Worm (Caenorhabditis elegans) whole organism, early embryonic: ENCODE data around the gene C33F10.12.
A peak's percentile ranks its signal among the peaks of the same experiment; 100 is the strongest.
"Not testable (repeated sequence)": the region's sequence is repeated elsewhere in the genome, so short reads cannot be mapped to it uniquely, and the experiment has no call there.

ENCODE experiments used
- B0310.2 ChIP-seq: sonication (generic microtip); optimal IDR thresholded peaks from 2 replicates; lab custom pipeline; 2016; ENCODE audit warnings: mild to moderate bottlenecking, missing genetic modification characterization, missing compliant biosample characterization
- F13C5.2 ChIP-seq: sonication (generic microtip); optimal IDR thresholded peaks from 2 replicates; lab custom pipeline; 2017; ENCODE audit warnings: mild to moderate bottlenecking, missing genetic modification characterization, inconsistent platforms, missing compliant biosample characterization
- aly-1 ChIP-seq: sonication (generic microtip); optimal IDR thresholded peaks from 2 replicates; lab custom pipeline; 2016; ENCODE audit warnings: missing genetic modification characterization, missing compliant biosample characterization
- ama-1 ChIP-seq: fragments of 150-350 bp; optimal IDR thresholded peaks from 2 replicates; lab custom pipeline; 2014
- ceh-13 ChIP-seq: fragments of 200-800 bp; sonication (Bioruptor generic); optimal IDR thresholded peaks from 2 replicates; lab custom pipeline; 2018; ENCODE audit warnings: mild to moderate bottlenecking, missing genetic modification characterization, missing compliant biosample characterization
- ceh-36 ChIP-seq: sonication (generic microtip); optimal IDR thresholded peaks from 2 replicates; lab custom pipeline; 2016; ENCODE audit warnings: missing genetic modification characterization, inconsistent platforms, missing compliant biosample characterization
- ets-7 ChIP-seq: sonication (generic microtip); optimal IDR thresholded peaks from 2 replicates; lab custom pipeline; 2016; ENCODE audit warnings: missing genotype, missing genetic modification characterization, missing compliant biosample characterization
- flt-1 ChIP-seq: fragments of 200-800 bp; sonication (Bioruptor generic); IDR thresholded peaks from 2 replicates; pipeline ENCODE4 v1.3.6; 2022; ENCODE audit warnings: missing genetic modification characterization, missing compliant biosample characterization
- hmbx-1 ChIP-seq: sonication (generic microtip); optimal IDR thresholded peaks from 2 replicates; lab custom pipeline; 2016; ENCODE audit warnings: mild to moderate bottlenecking, missing genetic modification characterization, missing compliant biosample characterization
- hmg-4 ChIP-seq: fragments of 200-800 bp; sonication (Bioruptor generic); optimal IDR thresholded peaks from 2 replicates; lab custom pipeline; 2018; ENCODE audit warnings: mild to moderate bottlenecking, missing genetic modification characterization, missing compliant biosample characterization
- hnd-1 ChIP-seq: sonication (generic microtip); optimal IDR thresholded peaks from 2 replicates; lab custom pipeline; 2016; ENCODE audit warnings: missing genetic modification characterization, missing compliant biosample characterization
- pes-1 ChIP-seq: fragments of 200-800 bp; sonication (Bioruptor generic); IDR thresholded peaks from 2 replicates; pipeline ENCODE4 v1.3.6; 2022; ENCODE audit warnings: missing genetic modification reagents, missing genetic modification characterization, missing compliant biosample characterization
- scrt-1 ChIP-seq: fragments of 200-800 bp; sonication (Bioruptor generic); IDR thresholded peaks from 2 replicates; pipeline ENCODE4 v1.3.6; 2022; ENCODE audit warnings: missing genetic modification characterization, missing compliant biosample characterization
- sea-1 ChIP-seq: fragments of 200-800 bp; sonication (Bioruptor generic); conservative IDR thresholded peaks from 2 replicates; pipeline ENCODE4 v1.3.6; 2022; ENCODE audit warnings: missing genetic modification characterization, missing compliant biosample characterization
- tbx-11 ChIP-seq: fragments of 200-800 bp; sonication (Bioruptor generic); IDR thresholded peaks from 2 replicates; pipeline ENCODE4 v1.3.6; 2022; ENCODE audit warnings: missing genetic modification characterization, missing compliant biosample characterization
- tbx-37 ChIP-seq: fragments of 200-800 bp; sonication (Bioruptor generic); conservative IDR thresholded peaks from 2 replicates; pipeline ENCODE4 v1.3.6; 2022; ENCODE audit warnings: missing genetic modification reagents, missing genetic modification characterization, missing compliant biosample characterization
- tra-4 ChIP-seq: sonication (generic microtip); optimal IDR thresholded peaks from 2 replicates; lab custom pipeline; 2017; ENCODE audit warnings: missing genetic modification characterization, missing compliant biosample characterization

Gene C33F10.12

ce11 chrII:4854761-4855160 is 17.2 kb upstream of the C33F10.12 start:
- TF ChIP-seq hnd-1 (tag; lab: Kevin White, UChicago), result no peak
- TF ChIP-seq ceh-13, result no peak
- TF ChIP-seq aly-1 (tag; lab: Kevin White, UChicago), result no peak
- TF ChIP-seq sea-1 (GFP tag; lab: Robert Waterston, UW), result no peak
- TF ChIP-seq scrt-1 (GFP tag; lab: Robert Waterston, UW), result no peak
- no peak for TF ChIP-seq tra-4 (tag; lab: Kevin White, UChicago)
- no peak for TF ChIP-seq tbx-11

- TF ChIP-seq pes-1 (GFP tag; lab: Robert Waterston, UW) (peak; percentile 48; the same call in 1 of the 2 replicates), ets-7 (tag; lab: Kevin White, UChicago) (no peak), ceh-36 (tag; lab: Kevin White, UChicago) (peak; percentile 30), tra-4 (tag; lab: Kevin White, UChicago) (no peak), ceh-13 (no peak), B0310.2 (tag; lab: Kevin White, UChicago) (no peak), hmg-4 (GFP tag; lab: Kevin White, UChicago) (no peak), hmbx-1 (tag; lab: Kevin White, UChicago) (peak; percentile 29), aly-1 (tag; lab: Kevin White, UChicago) (no peak), sea-1 (GFP tag; lab: Robert Waterston, UW) (no peak), tbx-11 (no peak), scrt-1 (GFP tag; lab: Robert Waterston, UW) (peak; percentile 59; the same call in 1 of the 2 replicates), F13C5.2 (peak; percentile 68), hnd-1 (tag; lab: Kevin White, UChicago) (peak; percentile 32), flt-1 (GFP tag; lab: Robert Waterston, UW) (peak; percentile 62; the same call in 1 of the 2 replicates), tbx-37 (0 out of 2 replicates have a peak, but pooled peaks have one; percentile 31), ama-1 (lab: Kevin White, UChicago) (no peak)
These were observed 14.1 kb upstream of the C33F10.12 start, which contains the start of gene dnj-9 for ce11 chrII:4851594-4852106. Gene dnj-9, plus strand, starts transcription at chrII:4852056.

- TF ChIP-seq pes-1 (GFP tag; lab: Robert Waterston, UW), result no peak
- no peak for TF ChIP-seq ets-7 (tag; lab: Kevin White, UChicago)
- TF ChIP-seq tbx-11, result no peak
These were observed 12.3 kb upstream of the C33F10.12 start, which contains the start of gene T23B7.3 for ce11 chrII:4849885-4850284. Gene T23B7.3, plus strand, starts transcription at chrII:4850185.

DNA sequence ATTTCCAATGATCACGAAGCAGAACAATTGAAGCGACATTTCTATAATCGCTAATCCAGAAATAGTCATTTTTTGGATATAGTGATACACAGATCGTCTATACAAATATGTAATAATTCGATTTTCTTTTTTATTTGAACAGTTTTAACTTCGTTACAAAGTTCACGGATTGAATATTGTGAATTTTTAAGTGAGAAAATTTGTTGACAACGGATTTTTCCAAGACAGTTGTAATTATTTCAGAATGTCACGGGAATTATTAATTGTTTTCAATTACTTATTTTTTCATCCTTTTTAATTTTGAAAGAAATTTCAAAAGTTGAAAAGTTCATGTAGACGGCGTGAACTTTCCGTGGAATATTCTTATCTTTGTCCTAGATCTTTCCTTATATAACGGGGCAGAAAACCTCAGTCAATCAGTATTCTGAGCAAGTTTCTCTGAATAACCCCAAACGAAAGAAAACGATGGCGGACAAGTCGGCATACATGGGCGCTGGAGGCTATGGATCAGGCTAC is 4.6 kb upstream of the C33F10.12 start, which contains the start of the genes T23B7.2 and nspd-4:
T23B7.2 (minus strand) TSS at position 101 of the 516 bp plus-strand sequence.
nspd-4 (plus strand) TSS at position 466 of the 516 bp plus-strand sequence.
- not testable (repeated sequence) for TF ChIP-seq hmbx-1 (tag; lab: Kevin White, UChicago); B0310.2 (tag; lab: Kevin White, UChicago); ama-1 (lab: Kevin White, UChicago)

DNA sequence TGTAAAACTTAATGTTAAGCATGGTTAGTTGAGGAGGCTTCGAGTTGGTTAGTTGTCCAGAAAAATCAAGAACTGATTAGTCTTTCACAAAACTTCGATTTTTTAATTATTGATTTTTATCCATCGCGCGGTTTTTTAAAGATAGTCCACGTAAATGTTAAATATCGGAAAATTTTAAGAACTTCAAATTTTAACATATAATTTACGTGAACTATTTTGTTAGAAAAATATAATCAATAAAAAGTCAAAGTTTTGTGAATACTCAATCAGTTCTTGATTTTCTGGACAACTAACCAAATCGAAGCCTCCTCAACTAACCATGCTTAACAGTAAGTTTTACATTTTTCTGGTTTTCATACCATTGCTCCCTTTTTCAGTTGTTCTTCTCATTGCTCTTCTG is 2.8 kb downstream of the C33F10.12 start, which contains the start of the genes C33F10.11 and C33F10.1:
C33F10.11 (minus strand) TSS at position 101 of the 400 bp plus-strand sequence.
C33F10.1 (plus strand) TSS at position 263 of the 400 bp plus-strand sequence.
- TF ChIP-seq pes-1 (GFP tag; lab: Robert Waterston, UW), result no peak
- TF ChIP-seq tbx-37, result no peak
- TF ChIP-seq F13C5.2, result no peak
- TF ChIP-seq scrt-1 (GFP tag; lab: Robert Waterston, UW), result no peak
- no peak for TF ChIP-seq B0310.2 (tag; lab: Kevin White, UChicago)

ce11 chrII:4827734-4828609 is 9.6 kb downstream of the C33F10.12 start, which contains the start of the genes fbxb-88 and tbck-1:
Gene fbxb-88, minus strand, starts transcription at chrII:4827884.
Gene tbck-1, plus strand, starts transcription at chrII:4828559.
- TF ChIP-seq ama-1 (lab: Kevin White, UChicago), result no peak
- peak; percentile 46 for TF ChIP-seq F13C5.2

ce11 chrII:4825133-4825532 is 12.4 kb downstream of the C33F10.12 start, which contains the start of the genes C33F10.8 and msp-40:
Gene C33F10.8, minus strand, starts transcription at chrII:4825233.
Gene msp-40, plus strand, starts transcription at chrII:4825414.
- not testable (repeated sequence) for TF ChIP-seq scrt-1 (GFP tag; lab: Robert Waterston, UW); tbx-11; aly-1 (tag; lab: Kevin White, UChicago)

- TF ChIP-seq aly-1 (tag; lab: Kevin White, UChicago) (no peak), tbx-37 (no peak), hnd-1 (tag; lab: Kevin White, UChicago) (no peak), scrt-1 (GFP tag; lab: Robert Waterston, UW) (no peak), tra-4 (tag; lab: Kevin White, UChicago) (no peak), hmbx-1 (tag; lab: Kevin White, UChicago) (no peak), tbx-11 (no peak)
These were observed 14.9 kb downstream of the C33F10.12 start for ce11 chrII:4822610-4823009.
